Worm (Caenorhabditis elegans) whole organism, late embryonic: Measurements from ENCODE around the gene C50E3.7.

ENCODE experiments used
- elt-2 ChIP-seq: sonication (generic microtip); optimal IDR thresholded peaks from 2 replicates; lab custom pipeline; 2016; ENCODE audit warnings: missing genetic modification reagents, missing genetic modification characterization, missing compliant biosample characterization
- ets-4 ChIP-seq: sonication (generic microtip); optimal IDR thresholded peaks from 2 replicates; lab custom pipeline; 2016; ENCODE audit warnings: missing genetic modification characterization, missing compliant biosample characterization
- hlh-30 ChIP-seq: sonication (generic microtip); optimal IDR thresholded peaks from 2 replicates; lab custom pipeline; 2017; ENCODE audit warnings: antibody characterized with exemption, missing genetic modification characterization, missing compliant biosample characterization; ENCODE audit not compliant: insufficient read depth
- lim-6 ChIP-seq: sonication (generic microtip); optimal IDR thresholded peaks from 2 replicates; lab custom pipeline; 2016; ENCODE audit warnings: missing genetic modification characterization, missing compliant biosample characterization
- nhr-11 ChIP-seq: fragments of 150-350 bp; optimal IDR thresholded peaks from 2 replicates; lab custom pipeline; 2014; ENCODE audit warnings: missing biosample characterization, missing genetic modification characterization
- pag-3 ChIP-seq: sonication (generic microtip); optimal IDR thresholded peaks from 2 replicates; lab custom pipeline; 2016; ENCODE audit warnings: missing compliant biosample characterization, missing genetic modification characterization, borderline replicate concordance
- pqm-1 ChIP-seq: sonication (generic microtip); optimal IDR thresholded peaks from 2 replicates; lab custom pipeline; 2016; ENCODE audit warnings: missing genetic modification characterization, missing compliant biosample characterization
- tbx-7 ChIP-seq: sonication (generic microtip); optimal IDR thresholded peaks from 2 replicates; lab custom pipeline; 2016; ENCODE audit warnings: missing genotype, missing genetic modification characterization, missing compliant biosample characterization

ce11 chrV:7639787-7640186, 41.6 kb upstream of the C50E3.7 start, which contains the start of gene F07C4.10:
- no peak for TF ChIP-seq elt-2 (tag; lab: Kevin White, UChicago)
- TF ChIP-seq lim-6 (tag; lab: Kevin White, UChicago), result no peak
- no peak for TF ChIP-seq pqm-1 (tag; lab: Kevin White, UChicago)
- no peak for TF ChIP-seq ets-4
- no peak for TF ChIP-seq tbx-7
- TF ChIP-seq nhr-11 (tag; lab: Kevin White, UChicago), result no peak
- no peak for TF ChIP-seq pag-3
- TF ChIP-seq hlh-30 (tag; lab: Kevin White, UChicago), result no peak
